Worm (Caenorhabditis elegans) whole organism, early embryonic: ENCODE results near the gene srbc-61.

Experiments used
- B0310.2 ChIP-seq: sonication (generic microtip); optimal IDR thresholded peaks from 2 replicates; lab custom pipeline; 2016; ENCODE audit warnings: mild to moderate bottlenecking, missing genetic modification characterization, missing compliant biosample characterization
- scrt-1 ChIP-seq: fragments of 200-800 bp; sonication (Bioruptor generic); IDR thresholded peaks from 2 replicates; pipeline ENCODE4 v1.3.6; 2022; ENCODE audit warnings: missing genetic modification characterization, missing compliant biosample characterization
- sea-1 ChIP-seq: fragments of 200-800 bp; sonication (Bioruptor generic); conservative IDR thresholded peaks from 2 replicates; pipeline ENCODE4 v1.3.6; 2022; ENCODE audit warnings: missing genetic modification characterization, missing compliant biosample characterization
- tbx-11 ChIP-seq: fragments of 200-800 bp; sonication (Bioruptor generic); IDR thresholded peaks from 2 replicates; pipeline ENCODE4 v1.3.6; 2022; ENCODE audit warnings: missing genetic modification characterization, missing compliant biosample characterization
- tra-4 ChIP-seq: sonication (generic microtip); optimal IDR thresholded peaks from 2 replicates; lab custom pipeline; 2017; ENCODE audit warnings: missing genetic modification characterization, missing compliant biosample characterization

- TF ChIP-seq scrt-1 (GFP tag; lab: Robert Waterston, UW) (no peak), B0310.2 (no peak), tra-4 (tag; lab: Kevin White, UChicago) (no peak), tbx-11 (no peak), sea-1 (GFP tag; lab: Robert Waterston, UW) (no peak)
Measured at ce11 chrV:17439406-17439805, 37.2 kb upstream of the srbc-61 start, which contains the start of gene srh-154.
